Worm (Caenorhabditis elegans) whole organism, L1 larva: Measurements from ENCODE around the gene ddx-15.

ENCODE experiments used
- C04F5.9 ChIP-seq: sonication (generic microtip); optimal IDR thresholded peaks from 2 replicates; lab custom pipeline; 2016; ENCODE audit warnings: missing genetic modification characterization, missing compliant biosample characterization
- efl-1 ChIP-seq, 4 experiments: fragments of 150-350 bp; optimal IDR thresholded peaks in 3 of 4; peaks in 1 of 4; 1 replicate in 1 of 4; 2 replicates in 3 of 4; lab custom pipeline; 2014; ENCODE audit warnings: missing biosample characterization in 2 of 4, missing genetic modification characterization in 2 of 4, missing genetic modification reagents in 2 of 4
- elt-2 ChIP-seq: sonication (generic microtip); optimal IDR thresholded peaks from 2 replicates; lab custom pipeline; 2016; ENCODE audit warnings: missing genetic modification characterization, mild to moderate bottlenecking, inconsistent platforms, missing compliant biosample characterization, missing genetic modification reagents
- elt-3 ChIP-seq, 6 experiments: fragments of 150-350 bp in 1 of 6; sonication (generic microtip); optimal IDR thresholded peaks; 2 replicates each; lab custom pipeline; 2017 to 2018; ENCODE audit warnings: missing biosample characterization in 6 of 6, missing genetic modification characterization in 6 of 6, inconsistent platforms in 1 of 6
- fkh-10 ChIP-seq: sonication (generic microtip); optimal IDR thresholded peaks from 2 replicates; lab custom pipeline; 2017; ENCODE audit warnings: missing biosample characterization, missing genetic modification reagents, missing genetic modification characterization
- lin-39 ChIP-seq: fragments of 150-350 bp; optimal IDR thresholded peaks from 2 replicates; lab custom pipeline; 2014; ENCODE audit warnings: missing biosample characterization, missing genetic modification reagents, missing genetic modification characterization
- lir-3 ChIP-seq: sonication (generic microtip); optimal IDR thresholded peaks from 2 replicates; lab custom pipeline; 2016; ENCODE audit warnings: mild to moderate bottlenecking, missing genetic modification characterization, moderate library complexity, missing compliant biosample characterization; ENCODE audit not compliant: poor library complexity
- mdl-1 ChIP-seq, 2 experiments: fragments of 150-350 bp; optimal IDR thresholded peaks; 2 replicates each; lab custom pipeline; 2014 to 2017; ENCODE audit warnings: missing biosample characterization in 2 of 2, missing genetic modification characterization in 2 of 2, inconsistent platforms in 1 of 2
- nhr-12 ChIP-seq: sonication (generic microtip); optimal IDR thresholded peaks from 2 replicates; lab custom pipeline; 2017; ENCODE audit warnings: missing biosample characterization, missing genetic modification characterization
- nhr-237 ChIP-seq: fragments of 150-350 bp; optimal IDR thresholded peaks from 2 replicates; lab custom pipeline; 2014; ENCODE audit warnings: missing biosample characterization, missing genetic modification characterization
- nhr-28 ChIP-seq: fragments of 150-350 bp; optimal IDR thresholded peaks from 2 replicates; lab custom pipeline; 2014; ENCODE audit warnings: missing biosample characterization, missing genetic modification characterization
- nhr-77 ChIP-seq: fragments of 150-350 bp; optimal IDR thresholded peaks from 2 replicates; lab custom pipeline; 2014; ENCODE audit warnings: missing biosample characterization, missing genetic modification characterization
- pax-3 ChIP-seq: fragments of 200-800 bp; sonication (Bioruptor generic); optimal IDR thresholded peaks from 2 replicates; lab custom pipeline; 2018; ENCODE audit warnings: mild to moderate bottlenecking, missing genetic modification characterization, moderate library complexity, missing compliant biosample characterization
- unc-62 ChIP-seq: fragments of 150-350 bp; optimal IDR thresholded peaks from 2 replicates; lab custom pipeline; 2014; ENCODE audit warnings: missing biosample characterization, missing genetic modification reagents, missing genetic modification characterization

ce11 chrIII:5586925-5587324, 4.6 kb downstream of the ddx-15 start, which contains the start of gene F56D2.2:
- no peak for TF ChIP-seq lir-3 (tag; lab: Kevin White, UChicago)
- no peak for TF ChIP-seq elt-3 (tag; optimal IDR thresholded peaks at IDR 0.05; lab: Kevin White, UChicago)
- no peak for TF ChIP-seq unc-62
- TF ChIP-seq elt-2 (tag; lab: Kevin White, UChicago): no peak
- TF ChIP-seq C04F5.9: no peak
- no peak for TF ChIP-seq pax-3 (tag; lab: Kevin White, UChicago)
- TF ChIP-seq nhr-28 (tag; lab: Kevin White, UChicago): no peak
- no peak for TF ChIP-seq nhr-12 (tag; lab: Kevin White, UChicago)
- TF ChIP-seq lin-39: no peak
- no peak for TF ChIP-seq mdl-1 (tag; optimal IDR thresholded peaks at IDR 0.05; lab: Kevin White, UChicago)
- TF ChIP-seq fkh-10 (GFP tag; lab: Kevin White, UChicago): no peak
- peak; percentile 18 to 82 for TF ChIP-seq efl-1 (optimal IDR thresholded peaks at IDR 0.05; lab: Kevin White, UChicago)
- peak; percentile 86 to 98 for TF ChIP-seq efl-1 (GFP tag; optimal IDR thresholded peaks at IDR 0.05 in 1 of 2; lab: Kevin White, UChicago)
- TF ChIP-seq nhr-237: no peak
- TF ChIP-seq nhr-77 (tag; lab: Kevin White, UChicago): no peak
